Worm (Caenorhabditis elegans) whole organism, early embryonic: ENCODE data around the gene aexr-3.

ENCODE experiments used
- F13C5.2 ChIP-seq: sonication (generic microtip); optimal IDR thresholded peaks from 2 replicates; lab custom pipeline; 2017; ENCODE audit warnings: mild to moderate bottlenecking, missing genetic modification characterization, inconsistent platforms, missing compliant biosample characterization
- ama-1 ChIP-seq: fragments of 150-350 bp; optimal IDR thresholded peaks from 2 replicates; lab custom pipeline; 2014
- ets-7 ChIP-seq: sonication (generic microtip); optimal IDR thresholded peaks from 2 replicates; lab custom pipeline; 2016; ENCODE audit warnings: missing genotype, missing genetic modification characterization, missing compliant biosample characterization
- hnd-1 ChIP-seq: sonication (generic microtip); optimal IDR thresholded peaks from 2 replicates; lab custom pipeline; 2016; ENCODE audit warnings: missing genetic modification characterization, missing compliant biosample characterization

DNA sequence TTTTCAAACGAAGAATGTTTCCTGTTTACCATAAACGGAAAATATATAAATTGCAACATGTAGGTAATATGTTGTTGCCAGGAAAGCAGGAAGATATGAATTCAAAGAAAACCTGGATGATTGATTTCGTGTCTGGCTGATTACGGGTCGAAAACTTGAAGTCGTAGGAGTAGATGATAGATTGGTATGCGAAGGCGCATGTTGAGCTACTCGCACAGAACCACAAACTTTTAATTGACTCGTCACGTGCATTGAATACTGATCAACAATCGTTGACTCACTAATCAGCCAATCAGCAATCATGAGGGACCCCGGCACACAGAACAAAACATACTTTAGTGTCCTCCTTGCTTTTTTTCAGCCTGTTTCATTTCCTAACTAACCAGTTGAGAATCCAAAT, 39.7 kb downstream of the aexr-3 start:
- TF ChIP-seq ets-7 (tag; lab: Kevin White, UChicago) = no peak
- TF ChIP-seq F13C5.2 = no peak
- TF ChIP-seq ama-1 (lab: Kevin White, UChicago) = no peak
- no peak for TF ChIP-seq hnd-1
